Worm (Caenorhabditis elegans): ENCODE measurements around the gene gob-1.

Gene gob-1

DNA sequence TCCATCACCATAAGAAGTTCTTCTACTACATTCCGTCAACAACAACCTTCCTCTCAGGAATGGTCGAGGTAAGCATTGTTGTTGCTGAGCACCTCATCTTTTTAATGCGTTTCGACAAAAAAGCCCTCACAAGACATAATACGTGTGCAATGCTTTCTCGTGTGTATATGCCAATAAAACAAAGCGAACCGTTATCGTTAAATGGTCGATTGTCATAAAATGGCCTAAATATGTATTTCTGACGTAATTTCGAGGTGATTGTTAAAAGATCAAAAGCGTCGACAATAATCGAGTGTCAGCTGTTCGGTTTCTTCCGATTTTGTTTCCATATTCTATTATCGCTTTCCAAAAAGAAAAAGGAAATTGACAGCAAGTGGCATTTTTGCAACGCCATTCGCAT, 51.3 kb downstream of the gob-1 start (continued):
- TF ChIP-seq atf-7 (tag; optimal IDR thresholded peaks at IDR 0.05) (peak; percentile 43), F39B2.1 (GFP tag; IDR thresholded peaks at IDR 0.05) (no peak)

DNA sequence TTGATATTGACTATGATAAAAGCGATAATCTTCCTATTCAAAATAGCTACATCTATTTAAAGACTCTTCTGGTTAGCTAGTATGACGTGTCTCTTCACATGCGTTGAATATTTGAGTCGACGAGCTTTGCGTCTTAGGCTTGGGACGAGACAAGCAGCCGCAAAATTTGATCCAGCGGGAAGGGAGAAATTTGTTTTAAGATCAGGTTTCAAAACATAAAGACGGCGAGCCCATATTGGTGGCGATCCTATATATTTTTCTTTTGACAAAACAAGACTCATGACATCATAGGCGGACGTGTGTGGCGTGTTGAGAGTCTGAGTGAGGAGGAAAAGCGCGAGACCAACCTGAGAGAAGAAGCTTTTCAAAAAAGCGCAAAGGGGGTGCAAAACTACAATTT, 52.1 kb downstream of the gob-1 start:
- 0 out of 2 replicates have a peak, but pooled peaks have one; percentile 20 for TF ChIP-seq K11D2.4 (GFP tag; IDR thresholded peaks at IDR 0.05)
- TF ChIP-seq nhr-90 (tag; optimal IDR thresholded peaks at IDR 0.05) = no peak

DNA sequence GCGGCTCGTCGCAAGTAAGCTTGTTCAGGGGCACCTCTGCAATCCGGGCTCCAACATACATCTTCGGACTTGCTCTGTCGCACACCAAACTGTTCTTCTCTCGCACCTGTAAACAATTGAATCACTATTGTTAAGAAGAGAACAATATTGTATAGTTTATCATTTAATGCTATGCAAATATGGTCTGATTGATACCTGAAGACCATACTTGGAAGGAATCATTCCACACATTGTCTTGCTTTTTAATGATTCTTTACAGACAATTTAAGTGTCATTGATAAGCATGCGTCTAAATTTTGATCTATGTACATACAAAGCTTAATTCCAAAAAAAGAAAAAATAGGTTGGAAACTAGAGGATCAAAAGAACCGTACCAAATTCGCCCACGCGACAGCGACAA, 53.5 kb downstream of the gob-1 start:
- TF ChIP-seq fkh-3 (tag; optimal IDR thresholded peaks at IDR 0.05) (no peak), nhr-80 (tag; optimal IDR thresholded peaks at IDR 0.05) (peak; percentile 17)

All from whole organism, young adult.